Fruit fly (Drosophila melanogaster): ENCODE results near the gene Atg17.

The Atg17 gene

DNA sequence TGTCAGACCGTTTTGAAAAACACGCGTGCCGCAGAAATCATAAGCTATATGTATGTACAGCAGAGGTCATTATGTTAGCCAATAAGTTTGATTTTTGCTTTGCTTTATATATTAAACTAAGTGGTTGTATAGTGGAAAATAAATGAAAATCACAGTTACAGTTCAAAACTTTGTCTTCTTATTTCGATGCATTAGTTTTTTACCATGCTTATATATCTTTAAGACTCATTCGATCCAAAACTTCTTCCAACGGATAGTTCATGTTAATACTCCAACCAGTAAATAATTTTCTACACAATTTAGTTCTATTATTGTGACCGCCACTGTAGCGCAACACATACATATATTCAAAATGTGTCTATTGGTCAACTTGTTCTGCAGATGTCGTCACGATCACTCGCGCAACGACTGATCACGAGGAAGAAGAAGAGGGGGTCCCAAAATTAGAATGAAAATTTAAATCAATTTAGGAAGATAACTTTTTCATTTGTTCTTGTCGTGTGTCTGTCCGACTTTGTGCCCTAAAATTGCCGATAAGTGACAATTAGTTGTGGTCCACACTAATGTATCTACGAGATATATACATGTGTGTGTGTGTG lies 36.1 kb downstream of the Atg17 start (continued):
- no peak for TF ChIP-seq pb (GFP tag; optimal IDR thresholded peaks at IDR 0.05)
- TF ChIP-seq slp2 (GFP tag; optimal IDR thresholded peaks at IDR 0.05): peak; percentile 8
- TF ChIP-seq sr (GFP tag; IDR thresholded peaks at IDR 0.05): no peak
- TF ChIP-seq dpn (GFP tag; optimal IDR thresholded peaks at IDR 0.05): peak; percentile 54 to 55
- peak; percentile 82 for TF ChIP-seq CG31441 (GFP tag; IDR thresholded peaks at IDR 0.05)
- TF ChIP-seq CG10654 (GFP tag; optimal IDR thresholded peaks at IDR 0.05): no peak
- no peak for TF ChIP-seq Blimp-1 (GFP tag; optimal IDR thresholded peaks at IDR 0.05)
- TF ChIP-seq knrl (GFP tag; IDR thresholded peaks at IDR 0.05; ENCODE audit: partially characterized antibody): no peak
- peak; percentile 12; the same call in 1 of the 2 replicates for TF ChIP-seq CG32772 (GFP tag; IDR thresholded peaks at IDR 0.05)
- peak; percentile 76 for TF ChIP-seq Oli (tag; optimal IDR thresholded peaks at IDR 0.05)
- TF ChIP-seq CG13775 (GFP tag; optimal IDR thresholded peaks at IDR 0.05): peak; percentile 58
- TF ChIP-seq Oaz (GFP tag; IDR thresholded peaks at IDR 0.05): no peak
- no peak for TF ChIP-seq sna (GFP tag; IDR thresholded peaks at IDR 0.05; ENCODE audit: partially characterized antibody)
- TF ChIP-seq wdn (GFP tag; IDR thresholded peaks at IDR 0.05): no peak
- peak; percentile 28; the same call in 1 of the 2 replicates for TF ChIP-seq Awh (GFP tag; IDR thresholded peaks at IDR 0.05)
- peak; percentile 66 for TF ChIP-seq CG10543 (GFP tag; optimal IDR thresholded peaks at IDR 0.05)
- peak; percentile 63 for TF ChIP-seq Ssrp (tag; optimal IDR thresholded peaks at IDR 0.05)
- TF ChIP-seq Nf-YC (tag; optimal IDR thresholded peaks at IDR 0.05): no peak
- TF ChIP-seq CG34224 (GFP tag; IDR thresholded peaks at IDR 0.05; ENCODE audit: partially characterized antibody): no peak
- TF ChIP-seq Sin3A (optimal IDR thresholded peaks at IDR 0.05): no peak
- TF ChIP-seq dm (GFP tag; optimal IDR thresholded peaks at IDR 0.05): no peak
- peak; percentile 49 for TF ChIP-seq Spps (tag; optimal IDR thresholded peaks at IDR 0.05)
- no peak for TF ChIP-seq zfh2 (GFP tag; optimal IDR thresholded peaks at IDR 0.05)
- TF ChIP-seq D19B (GFP tag; optimal IDR thresholded peaks at IDR 0.05): peak; percentile 26
- peak; percentile 50 for TF ChIP-seq caup (GFP tag; optimal IDR thresholded peaks at IDR 0.05; ENCODE audit: severe bottlenecking)
- no peak for TF ChIP-seq CG2120 (GFP tag; optimal IDR thresholded peaks at IDR 0.05)
- no peak for TF ChIP-seq Hr39 (optimal IDR thresholded peaks at IDR 0.05)
- TF ChIP-seq ac (GFP tag; optimal IDR thresholded peaks at IDR 0.05): no peak
- TF ChIP-seq scrt (GFP tag; optimal IDR thresholded peaks at IDR 0.05): no peak
- TF ChIP-seq Max (GFP tag; optimal IDR thresholded peaks at IDR 0.05): peak; percentile 42
- TF ChIP-seq sug (tag; optimal IDR thresholded peaks at IDR 0.05): no peak
- no peak for TF ChIP-seq crp (GFP tag; optimal IDR thresholded peaks at IDR 0.05)
- TF ChIP-seq CrebB (tag; optimal IDR thresholded peaks at IDR 0.05): no peak
- TF ChIP-seq ab (GFP tag; optimal IDR thresholded peaks at IDR 0.05): no peak
- peak; percentile 39; the same call in 1 of the 2 replicates for TF ChIP-seq sisA (GFP tag; IDR thresholded peaks at IDR 0.05)
- peak; percentile 34 for TF ChIP-seq cg (GFP tag; optimal IDR thresholded peaks at IDR 0.05)
- no peak for TF ChIP-seq dati (GFP tag; IDR thresholded peaks at IDR 0.05)
- TF ChIP-seq CG17829 (tag; optimal IDR thresholded peaks at IDR 0.05): peak; percentile 80

DNA sequence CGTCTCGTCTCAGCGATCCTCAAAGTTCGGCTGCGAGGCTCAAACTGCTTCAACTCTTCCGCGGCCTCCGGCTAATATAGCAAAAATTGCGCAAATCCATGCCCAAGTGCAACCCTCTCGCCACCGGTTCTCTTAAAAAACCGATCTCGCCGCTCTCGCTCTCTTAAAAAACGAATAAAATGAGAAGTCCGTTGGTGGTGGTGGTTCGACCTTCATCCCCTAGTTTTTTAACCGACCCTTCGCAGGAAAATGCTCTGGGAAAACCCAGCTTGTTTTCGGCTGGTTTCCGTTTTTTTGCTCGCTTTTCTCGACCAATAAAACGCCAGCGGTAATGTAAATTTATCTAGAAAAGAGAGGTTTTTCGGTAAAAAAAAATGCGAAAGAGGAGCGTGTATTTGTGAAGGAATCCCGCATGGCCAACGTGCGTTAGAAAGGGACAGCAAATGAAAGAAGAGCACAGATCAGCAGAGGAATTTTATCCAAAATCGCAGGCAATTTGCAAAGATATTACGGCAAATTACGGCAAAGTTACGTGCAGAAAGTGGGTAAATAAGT lies 47.3 kb downstream of the Atg17 start, which contains the start of gene cas:
Gene cas, minus strand, starts transcription at position 51 of the 555 bp plus-strand sequence.
- TF ChIP-seq sqz (GFP tag; optimal IDR thresholded peaks at IDR 0.05): peak; percentile 83
- peak; percentile 57; the same call in 1 of the 2 replicates for TF ChIP-seq seq (GFP tag; IDR thresholded peaks at IDR 0.05)
- no peak for TF ChIP-seq schlank (tag; optimal IDR thresholded peaks at IDR 0.05)
- TF ChIP-seq Spps (tag; optimal IDR thresholded peaks at IDR 0.05): no peak
- TF ChIP-seq CG7745 (tag; optimal IDR thresholded peaks at IDR 0.05): no peak
- TF ChIP-seq kni (GFP tag; optimal IDR thresholded peaks at IDR 0.05): no peak
- TF ChIP-seq CG18764 (GFP tag; optimal IDR thresholded peaks at IDR 0.05): no peak
- TF ChIP-seq zen2 (GFP tag; IDR thresholded peaks at IDR 0.05; ENCODE audit: partially characterized antibody): no peak
- TF ChIP-seq Nf-YC (tag; optimal IDR thresholded peaks at IDR 0.05): peak; percentile 86
- TF ChIP-seq CG5180 (GFP tag; optimal IDR thresholded peaks at IDR 0.05): no peak
- peak; percentile 93 for TF ChIP-seq Nf-YB (GFP tag; optimal IDR thresholded peaks at IDR 0.05)
- peak; percentile 70 for TF ChIP-seq CG3163 (GFP tag; optimal IDR thresholded peaks at IDR 0.05)
- no peak for TF ChIP-seq CG10267 (tag; optimal IDR thresholded peaks at IDR 0.05)
- TF ChIP-seq pros (GFP tag; optimal IDR thresholded peaks at IDR 0.05): peak; percentile 21
- TF ChIP-seq Trl (optimal IDR thresholded peaks at IDR 0.05): peak in 1 of 2 experiments; percentile 41
- TF ChIP-seq Trl (GFP tag; optimal IDR thresholded peaks at IDR 0.05): no peak
